Fruit fly (Drosophila melanogaster): Measurements from ENCODE around the gene tap.

Gene tap

DNA sequence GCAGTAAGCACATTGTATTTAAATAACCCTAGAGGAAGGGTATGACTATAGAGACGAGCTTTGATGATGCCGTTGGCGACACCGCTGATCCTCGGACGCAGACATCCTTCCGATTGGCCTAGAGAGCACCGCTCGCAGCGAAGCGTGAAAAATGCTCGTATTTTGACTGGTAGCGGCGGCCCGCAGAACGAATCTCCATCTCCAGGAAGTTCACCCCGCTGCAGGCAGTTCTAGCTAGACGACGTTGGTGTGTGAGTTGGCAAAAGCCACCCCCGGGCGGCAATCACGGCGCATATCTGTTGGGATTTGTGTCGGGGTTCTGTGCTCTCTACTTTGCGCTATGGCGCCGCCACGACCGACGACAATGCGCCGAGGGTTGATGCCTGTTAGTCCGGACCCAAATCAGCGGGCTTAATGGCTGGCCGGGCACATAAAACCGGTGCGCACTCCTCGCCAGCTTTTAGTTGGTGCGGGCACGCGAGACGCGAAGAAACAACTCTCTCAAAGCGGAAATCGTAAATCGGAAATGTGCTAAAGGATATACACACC, at the start of gene tap (continued):
- TF ChIP-seq CG31224 (GFP tag; IDR thresholded peaks at IDR 0.05) (no peak), exex (tag; optimal IDR thresholded peaks at IDR 0.05) (no peak), CG8388 (GFP tag; optimal IDR thresholded peaks at IDR 0.05) (no peak), Mad (GFP tag; optimal IDR thresholded peaks at IDR 0.05) (no peak), Bteb2 (GFP tag; optimal IDR thresholded peaks at IDR 0.05) (no peak), lbe (GFP tag; optimal IDR thresholded peaks at IDR 0.05) (no peak), Sry-β (GFP tag; optimal IDR thresholded peaks at IDR 0.05) (no peak), ERR (GFP tag; optimal IDR thresholded peaks at IDR 0.05) (no peak), eyg (GFP tag; optimal IDR thresholded peaks at IDR 0.05) (no peak), Hr39 (optimal IDR thresholded peaks at IDR 0.05) (no peak), CG10431 (GFP tag; optimal IDR thresholded peaks at IDR 0.05) (no peak), Meics (GFP tag; optimal IDR thresholded peaks at IDR 0.05) (no peak), CG4424 (GFP tag; optimal IDR thresholded peaks at IDR 0.05) (no peak), lola (GFP tag; optimal IDR thresholded peaks at IDR 0.05) (no peak), grn (GFP tag; optimal IDR thresholded peaks at IDR 0.05) (no peak), ttk (GFP tag; IDR thresholded peaks at IDR 0.05) (no peak), Spps (tag; optimal IDR thresholded peaks at IDR 0.05) (no peak), CG18764 (GFP tag; optimal IDR thresholded peaks at IDR 0.05) (no peak), CG2199 (GFP tag; IDR thresholded peaks at IDR 0.05) (0 out of 3 replicates have a peak, but pooled peaks have one; percentile 31), CoRest (tag; optimal IDR thresholded peaks at IDR 0.05) (no peak), CG15011 (GFP tag; optimal IDR thresholded peaks at IDR 0.05) (no peak), ash1 (GFP tag; optimal IDR thresholded peaks at IDR 0.05) (no peak), Mes4 (GFP tag; optimal IDR thresholded peaks at IDR 0.05) (no peak), CG17328 (GFP tag; IDR thresholded peaks at IDR 0.05) (no peak), CG34376 (GFP tag; optimal IDR thresholded peaks at IDR 0.05) (no peak), B-H2 (GFP tag; optimal IDR thresholded peaks at IDR 0.05) (no peak), CG2678 (tag; optimal IDR thresholded peaks at IDR 0.05) (no peak), CG16815 (GFP tag; optimal IDR thresholded peaks at IDR 0.05) (no peak), Hr51 (GFP tag; optimal IDR thresholded peaks at IDR 0.05) (no peak), CG30403 (GFP tag; optimal IDR thresholded peaks at IDR 0.05) (no peak), Ptx1 (GFP tag; IDR thresholded peaks at IDR 0.05) (no peak), gsb-n (tag; optimal IDR thresholded peaks at IDR 0.05) (peak; percentile 89), BtbVII (GFP tag; optimal IDR thresholded peaks at IDR 0.05) (no peak), ewg (GFP tag; optimal IDR thresholded peaks at IDR 0.05) (peak; percentile 21), CG15514 (GFP tag; optimal IDR thresholded peaks at IDR 0.05) (no peak), CG2889 (GFP tag; IDR thresholded peaks at IDR 0.05) (no peak), ci (GFP tag; IDR thresholded peaks at IDR 0.05) (no peak), pfk (GFP tag; optimal IDR thresholded peaks at IDR 0.05) (no peak), gsb (GFP tag; IDR thresholded peaks at IDR 0.05) (no peak), yki (optimal IDR thresholded peaks at IDR 0.05) (no peak), ems (GFP tag; optimal IDR thresholded peaks at IDR 0.05) (no peak), fu2 (GFP tag; optimal IDR thresholded peaks at IDR 0.05) (no peak), Bdp1 (GFP tag; optimal IDR thresholded peaks at IDR 0.05) (no peak), Atf-2 (GFP tag; optimal IDR thresholded peaks at IDR 0.05) (no peak), Optix (GFP tag; IDR thresholded peaks at IDR 0.05) (no peak), CG17912 (GFP tag; optimal IDR thresholded peaks at IDR 0.05) (no peak), bowl (GFP tag; IDR thresholded peaks at IDR 0.05) (no peak), aop (GFP tag; IDR thresholded peaks at IDR 0.05) (no peak), Pdp1 (GFP tag; optimal IDR thresholded peaks at IDR 0.05) (no peak), CG42726 (GFP tag; IDR thresholded peaks at IDR 0.05; ENCODE audit: partially characterized antibody) (no peak), pros (GFP tag; optimal IDR thresholded peaks at IDR 0.05) (peak; percentile 77), CG31365 (tag; optimal IDR thresholded peaks at IDR 0.05) (no peak)
